Worm (Caenorhabditis elegans) whole organism, late embryonic: ENCODE data around the gene ZK381.8.

Experiments used
- C08G9.2 ChIP-seq: sonication (generic microtip); optimal IDR thresholded peaks from 2 replicates; lab custom pipeline; 2016; ENCODE audit warnings: mild to moderate bottlenecking, missing genetic modification characterization, moderate library complexity, missing compliant biosample characterization
- K09A11.1 ChIP-seq: sonication (generic microtip); optimal IDR thresholded peaks from 2 replicates; lab custom pipeline; 2017; ENCODE audit warnings: antibody characterized with exemption, mild to moderate bottlenecking, missing genetic modification characterization, missing compliant biosample characterization; ENCODE audit not compliant: insufficient read depth
- ama-1 ChIP-seq: fragments of 150-350 bp; optimal IDR thresholded peaks from 2 replicates; lab custom pipeline; 2014
- ceh-45 ChIP-seq: fragments of 200-800 bp; sonication (Bioruptor generic); IDR thresholded peaks from 2 replicates; pipeline ENCODE4 v1.3.6; 2022; ENCODE audit warnings: missing genetic modification reagents, missing genetic modification characterization, missing compliant biosample characterization
- elt-2 ChIP-seq: sonication (generic microtip); optimal IDR thresholded peaks from 2 replicates; lab custom pipeline; 2016; ENCODE audit warnings: missing genetic modification reagents, missing genetic modification characterization, missing compliant biosample characterization
- nhr-11 ChIP-seq: fragments of 150-350 bp; optimal IDR thresholded peaks from 2 replicates; lab custom pipeline; 2014; ENCODE audit warnings: missing biosample characterization, missing genetic modification characterization
- pha-4 ChIP-seq: fragments of 150-350 bp; optimal IDR thresholded peaks from 2 replicates; lab custom pipeline; 2018; ENCODE audit warnings: missing biosample characterization, missing genetic modification reagents, missing genetic modification characterization
- unc-86 ChIP-seq: sonication (generic microtip); optimal IDR thresholded peaks from 2 replicates; lab custom pipeline; 2016; ENCODE audit warnings: missing genetic modification characterization, missing compliant biosample characterization

- no peak for TF ChIP-seq K09A11.1
- TF ChIP-seq elt-2: no peak
- TF ChIP-seq unc-86 (tag; lab: Kevin White, UChicago): no peak
- TF ChIP-seq ceh-45: no peak
- TF ChIP-seq pha-4 (tag; lab: Kevin White, UChicago): no peak
- TF ChIP-seq nhr-11 (tag; lab: Kevin White, UChicago): no peak
- TF ChIP-seq ama-1 (lab: Kevin White, UChicago): no peak
- TF ChIP-seq C08G9.2 (tag; lab: Kevin White, UChicago): no peak
Observed at ce11 chrIV:6923070-6923469, 47.1 kb downstream of the ZK381.8 start, which contains the start of gene T22D1.1.
